Worm (Caenorhabditis elegans) whole organism, young adult: ENCODE measurements around the gene K04E7.1.

Experiments
- B0019.2 ChIP-seq: fragments of 200-800 bp; sonication (Bioruptor generic); conservative IDR thresholded peaks from 2 replicates; pipeline ENCODE4 v1.3.6; 2022; ENCODE audit warnings: missing genetic modification reagents, missing genetic modification characterization, missing compliant biosample characterization
- B0336.3 ChIP-seq: fragments of 200-800 bp; sonication (Bioruptor generic); IDR thresholded peaks from 2 replicates; pipeline ENCODE4 v1.3.6; 2022; ENCODE audit warnings: missing genetic modification characterization, missing compliant biosample characterization
- D2030.7 ChIP-seq: fragments of 200-800 bp; sonication (Bioruptor generic); IDR thresholded peaks from 2 replicates; pipeline ENCODE4 v1.3.6; 2022; ENCODE audit warnings: missing genetic modification reagents, missing genetic modification characterization, missing compliant biosample characterization
- F10E7.11 ChIP-seq: sonication (generic microtip); optimal IDR thresholded peaks from 2 replicates; lab custom pipeline; 2017; ENCODE audit warnings: mild to moderate bottlenecking, missing genetic modification characterization, moderate library complexity, missing compliant biosample characterization
- F57A8.1 ChIP-seq: fragments of 200-800 bp; sonication (Bioruptor generic); optimal IDR thresholded peaks from 2 replicates; lab custom pipeline; 2018; ENCODE audit warnings: mild to moderate bottlenecking, missing genetic modification characterization, moderate library complexity, missing compliant biosample characterization
- K12H6.12 ChIP-seq: fragments of 200-800 bp; sonication (Bioruptor generic); optimal IDR thresholded peaks from 2 replicates; lab custom pipeline; 2018; ENCODE audit warnings: mild to moderate bottlenecking, missing genetic modification characterization, missing compliant biosample characterization
- Y53G8AR.9 ChIP-seq: fragments of 200-800 bp; sonication (Bioruptor generic); conservative IDR thresholded peaks from 2 replicates; pipeline ENCODE4 v1.3.6; 2022; ENCODE audit warnings: missing genetic modification reagents, missing genetic modification characterization, missing compliant biosample characterization
- akir-1 ChIP-seq: fragments of 200-800 bp; sonication (Bioruptor generic); optimal IDR thresholded peaks from 2 replicates; lab custom pipeline; 2018; ENCODE audit warnings: mild to moderate bottlenecking, missing genetic modification characterization, moderate library complexity, missing compliant biosample characterization
- aptf-2 ChIP-seq: fragments of 200-800 bp; sonication (Bioruptor generic); conservative IDR thresholded peaks from 2 replicates; pipeline ENCODE4 v1.3.6; 2022; ENCODE audit warnings: missing genetic modification reagents, missing genetic modification characterization, missing compliant biosample characterization
- atf-7 ChIP-seq: sonication (generic microtip); optimal IDR thresholded peaks from 2 replicates; lab custom pipeline; 2017; ENCODE audit warnings: mild to moderate bottlenecking, missing genetic modification characterization, missing compliant biosample characterization
- attf-5 ChIP-seq: fragments of 200-800 bp; sonication (Bioruptor generic); optimal IDR thresholded peaks from 2 replicates; lab custom pipeline; 2018; ENCODE audit warnings: mild to moderate bottlenecking, missing genetic modification characterization, missing compliant biosample characterization
- attf-6 ChIP-seq: fragments of 200-800 bp; sonication (Bioruptor generic); IDR thresholded peaks from 2 replicates; pipeline ENCODE4 v1.3.6; 2022; ENCODE audit warnings: missing genetic modification reagents, missing genetic modification characterization, missing compliant biosample characterization
- bed-1 ChIP-seq: fragments of 200-800 bp; sonication (Bioruptor generic); IDR thresholded peaks from 2 replicates; pipeline ENCODE4 v1.3.6; 2022; ENCODE audit warnings: missing genetic modification reagents, missing genetic modification characterization, missing compliant biosample characterization
- bed-2 ChIP-seq: fragments of 200-800 bp; sonication (Bioruptor generic); IDR thresholded peaks from 2 replicates; pipeline ENCODE4 v1.3.6; 2022; ENCODE audit warnings: missing genetic modification reagents, missing genetic modification characterization, missing compliant biosample characterization
- ccch-3 ChIP-seq: fragments of 200-800 bp; sonication (Bioruptor generic); optimal IDR thresholded peaks from 2 replicates; lab custom pipeline; 2018; ENCODE audit warnings: mild to moderate bottlenecking, missing genetic modification characterization, missing compliant biosample characterization
- cebp-1 ChIP-seq, 2 experiments: fragments of 200-800 bp in 1 of 2; sonication (Bioruptor generic) in 1 of 2; sonication (generic microtip) in 1 of 2; IDR thresholded peaks in 1 of 2; optimal IDR thresholded peaks in 1 of 2; 2 replicates each; pipeline versions ENCODE4 v1.3.6 to Lab custom; 2017 to 2022; ENCODE audit warnings: missing compliant biosample characterization in 2 of 2, missing genetic modification characterization in 2 of 2, mild to moderate bottlenecking in 1 of 2, missing genetic modification reagents in 1 of 2, moderate library complexity in 1 of 2
- ceh-40 ChIP-seq: fragments of 200-800 bp; sonication (Bioruptor generic); IDR thresholded peaks from 2 replicates; pipeline ENCODE4 v1.3.6; 2022; ENCODE audit warnings: missing genetic modification characterization, missing compliant biosample characterization
- die-1 ChIP-seq: sonication (generic microtip); optimal IDR thresholded peaks from 2 replicates; lab custom pipeline; 2016; ENCODE audit warnings: missing genotype, mild to moderate bottlenecking, missing genetic modification characterization, missing compliant biosample characterization
- dpl-1 ChIP-seq: fragments of 150-350 bp; optimal IDR thresholded peaks from 2 replicates; lab custom pipeline; 2014; ENCODE audit warnings: missing biosample characterization, missing genetic modification reagents, missing genetic modification characterization
- ekl-4 ChIP-seq: fragments of 200-800 bp; sonication (Bioruptor generic); IDR thresholded peaks from 2 replicates; pipeline ENCODE4 v1.3.6; 2022; ENCODE audit warnings: missing genetic modification reagents, missing genetic modification characterization, missing compliant biosample characterization
- ets-4 ChIP-seq: fragments of 200-800 bp; sonication (Bioruptor generic); optimal IDR thresholded peaks from 2 replicates; lab custom pipeline; 2018; ENCODE audit warnings: mild to moderate bottlenecking, missing genetic modification characterization, missing compliant biosample characterization
- gei-17 ChIP-seq: fragments of 200-800 bp; sonication (Bioruptor generic); optimal IDR thresholded peaks from 2 replicates; lab custom pipeline; 2018; ENCODE audit warnings: mild to moderate bottlenecking, missing genetic modification characterization, missing compliant biosample characterization
- hmg-1.2 ChIP-seq: fragments of 200-800 bp; sonication (Bioruptor generic); IDR thresholded peaks from 2 replicates; pipeline ENCODE4 v1.3.6; 2022; ENCODE audit warnings: missing genetic modification reagents, missing genetic modification characterization, missing compliant biosample characterization
- lin-40 ChIP-seq: sonication (generic microtip); optimal IDR thresholded peaks from 2 replicates; lab custom pipeline; 2016; ENCODE audit warnings: missing genetic modification characterization, mild to moderate bottlenecking, missing compliant biosample characterization, missing genotype, missing genetic modification reagents
- lir-1 ChIP-seq: fragments of 200-800 bp; sonication (Bioruptor generic); conservative IDR thresholded peaks from 2 replicates; pipeline ENCODE4 v1.3.6; 2022; ENCODE audit warnings: missing genetic modification reagents, missing genetic modification characterization, missing compliant biosample characterization
- nfya-2 ChIP-seq: fragments of 200-800 bp; sonication (Bioruptor generic); IDR thresholded peaks from 2 replicates; pipeline ENCODE4 v1.3.6; 2022; ENCODE audit warnings: missing genetic modification reagents, missing genetic modification characterization, missing compliant biosample characterization
- nhr-120 ChIP-seq: fragments of 200-800 bp; sonication (Bioruptor generic); IDR thresholded peaks from 2 replicates; pipeline ENCODE4 v1.3.6; 2022; ENCODE audit warnings: missing genetic modification characterization, missing compliant biosample characterization
- nhr-80 ChIP-seq: sonication (generic microtip); optimal IDR thresholded peaks from 2 replicates; lab custom pipeline; 2016; ENCODE audit warnings: missing genetic modification characterization, missing compliant biosample characterization
- pbrm-1 ChIP-seq: fragments of 200-800 bp; sonication (Bioruptor generic); IDR thresholded peaks from 2 replicates; pipeline ENCODE4 v1.3.6; 2022; ENCODE audit warnings: missing genetic modification reagents, missing genetic modification characterization, missing compliant biosample characterization
- rcor-1 ChIP-seq: fragments of 200-800 bp; sonication (Bioruptor generic); IDR thresholded peaks from 2 replicates; pipeline ENCODE4 v1.3.6; 2022; ENCODE audit warnings: missing genetic modification reagents, missing genetic modification characterization, missing compliant biosample characterization
- rec-8 ChIP-seq, 2 experiments: sonication (generic microtip); optimal IDR thresholded peaks; 2 replicates each; lab custom pipeline; 2016; ENCODE audit warnings: mild to moderate bottlenecking in 2 of 2, missing genetic modification characterization in 2 of 2, missing genetic modification reagents in 2 of 2, missing genotype in 2 of 2, missing biosample characterization in 1 of 2, missing compliant biosample characterization in 1 of 2, moderate library complexity in 1 of 2
- sdz-38 ChIP-seq: sonication (generic microtip); optimal IDR thresholded peaks from 2 replicates; lab custom pipeline; 2016; ENCODE audit warnings: missing genotype, missing genetic modification characterization, missing compliant biosample characterization
- snpc-1.1 ChIP-seq: sonication (generic microtip); optimal IDR thresholded peaks from 2 replicates; lab custom pipeline; 2017; ENCODE audit warnings: missing genetic modification characterization, mild to moderate bottlenecking, missing compliant biosample characterization, antibody characterized with exemption, moderate library complexity, missing genotype, missing genetic modification reagents; ENCODE audit not compliant: insufficient read depth
- snpc-3.4 ChIP-seq: sonication (generic microtip); optimal IDR thresholded peaks from 2 replicates; lab custom pipeline; 2017; ENCODE audit warnings: missing genetic modification characterization, mild to moderate bottlenecking, missing compliant biosample characterization, antibody characterized with exemption, moderate library complexity, missing genotype, missing genetic modification reagents
- somi-1 ChIP-seq: fragments of 200-800 bp; sonication (Bioruptor generic); optimal IDR thresholded peaks from 2 replicates; lab custom pipeline; 2018; ENCODE audit warnings: mild to moderate bottlenecking, missing genetic modification characterization, missing compliant biosample characterization
- sptf-2 ChIP-seq: fragments of 200-800 bp; sonication (Bioruptor generic); optimal IDR thresholded peaks from 2 replicates; lab custom pipeline; 2018; ENCODE audit warnings: mild to moderate bottlenecking, missing genetic modification characterization, missing compliant biosample characterization
- unc-130 ChIP-seq: sonication (generic microtip); optimal IDR thresholded peaks from 2 replicates; lab custom pipeline; 2016; ENCODE audit warnings: missing genetic modification reagents, missing genetic modification characterization, missing compliant biosample characterization
- unc-62 ChIP-seq: fragments of 150-350 bp; optimal IDR thresholded peaks from 2 replicates; lab custom pipeline; 2014; ENCODE audit warnings: missing biosample characterization, missing genetic modification reagents, missing genetic modification characterization
- ztf-3 ChIP-seq: fragments of 200-800 bp; sonication (Bioruptor generic); optimal IDR thresholded peaks from 2 replicates; lab custom pipeline; 2018; ENCODE audit warnings: mild to moderate bottlenecking, missing genetic modification characterization, missing compliant biosample characterization

Gene K04E7.1

DNA sequence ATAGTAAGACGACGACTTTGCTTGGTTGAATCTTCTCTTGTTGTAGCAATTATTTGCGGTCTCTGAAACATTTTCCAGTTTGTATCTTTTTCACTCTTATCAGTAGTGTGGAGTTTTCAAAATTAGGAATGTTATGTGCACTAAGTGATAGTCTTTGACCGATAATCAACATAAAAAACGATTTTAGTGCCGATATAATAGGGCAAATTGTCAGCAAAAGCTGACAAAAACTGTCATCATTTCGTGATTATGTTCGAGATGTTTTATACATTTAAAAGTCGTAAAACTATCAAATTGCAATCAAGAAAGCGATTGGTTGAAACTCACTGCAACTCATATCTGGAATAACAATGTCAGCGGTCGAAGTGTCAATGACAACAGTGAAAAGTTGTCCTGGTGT, 16.6 kb upstream of the K04E7.1 start:
- TF ChIP-seq pbrm-1 (GFP tag; lab: Robert Waterston, UW) (no peak), ccch-3 (GFP tag; lab: Kevin White, UChicago) (no peak), nhr-80 (tag; lab: Kevin White, UChicago) (peak; percentile 23), lir-1 (GFP tag; lab: Robert Waterston, UW) (no peak)
- TF ChIP-seq, all 124 proteins: peak for 1

- TF ChIP-seq Y53G8AR.9 (no peak), ztf-3 (GFP tag; lab: Kevin White, UChicago) (no peak), bed-1 (GFP tag; lab: Robert Waterston, UW) (no peak), F57A8.1 (GFP tag; lab: Kevin White, UChicago) (no peak), snpc-1.1 (no peak), F10E7.11 (tag; lab: Kevin White, UChicago) (no peak), akir-1 (no peak), sdz-38 (tag; lab: Kevin White, UChicago) (no peak), K12H6.12 (no peak)
Measured at ce11 chrX:6446564-6446963, 15.3 kb upstream of the K04E7.1 start, which contains the start of gene asp-14. Gene asp-14, minus strand, starts transcription at chrX:6446664.

DNA sequence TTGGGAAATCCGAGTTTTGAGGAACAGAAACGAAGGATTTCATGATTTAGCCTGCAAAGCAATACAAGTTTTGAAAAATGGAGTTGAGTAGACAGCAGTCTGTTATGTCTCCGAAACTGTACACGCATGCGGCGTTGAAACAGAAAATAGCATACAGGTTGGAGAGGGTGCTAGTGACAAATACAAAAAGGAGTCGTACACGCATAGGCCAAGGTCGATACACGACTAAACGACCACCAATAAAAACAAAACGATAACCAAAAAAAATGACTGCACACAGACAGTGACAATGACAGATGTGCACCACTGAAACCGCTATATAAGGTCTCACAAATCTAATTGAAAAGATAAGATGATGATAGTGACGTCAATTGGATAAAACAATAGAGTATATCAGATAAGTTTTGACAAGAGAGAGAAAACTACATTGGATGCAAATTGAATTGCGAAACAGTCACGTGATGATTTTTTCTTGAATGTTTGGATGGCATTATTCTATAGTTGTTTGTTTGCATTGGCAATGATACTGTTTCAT, 12.9 kb upstream of the K04E7.1 start, which contains the start of gene fah-1:
Gene fah-1 (minus strand): TSS at position 51 of the 535 bp plus-strand sequence.
- peak; percentile 69 for TF ChIP-seq lin-40 (tag; lab: Kevin White, UChicago)
- TF ChIP-seq attf-5 (GFP tag; lab: Kevin White, UChicago) = peak; percentile 10
- no peak for TF ChIP-seq Y53G8AR.9
- TF ChIP-seq ekl-4 (GFP tag; lab: Robert Waterston, UW) = no peak
- TF ChIP-seq B0336.3 (GFP tag; lab: Robert Waterston, UW) = 0 out of 2 replicates have a peak, but pooled peaks have one; percentile 28
- 0 out of 2 replicates have a peak, but pooled peaks have one; percentile 50 for TF ChIP-seq nfya-2 (GFP tag; lab: Robert Waterston, UW)
- TF ChIP-seq nhr-120 = no peak
- peak; percentile 81 for TF ChIP-seq nhr-80 (tag; lab: Kevin White, UChicago)
- TF ChIP-seq somi-1 (GFP tag; lab: Kevin White, UChicago) = peak; percentile 39
- TF ChIP-seq unc-62 = peak; percentile 71
- peak; percentile 34 for TF ChIP-seq gei-17 (GFP tag; lab: Kevin White, UChicago)
- peak; percentile 91 for TF ChIP-seq cebp-1 (GFP tag; IDR thresholded peaks at IDR 0.05; lab: Robert Waterston, UW)
- TF ChIP-seq cebp-1 (tag; optimal IDR thresholded peaks at IDR 0.05; lab: Kevin White, UChicago) = peak; percentile 96
- peak; percentile 63 for TF ChIP-seq hmg-1.2
- TF ChIP-seq ets-4 (GFP tag; lab: Kevin White, UChicago) = no peak
- TF ChIP-seq atf-7 (tag; lab: Kevin White, UChicago) = peak; percentile 46
- TF ChIP-seq, all 124 proteins: peak for 11

DNA sequence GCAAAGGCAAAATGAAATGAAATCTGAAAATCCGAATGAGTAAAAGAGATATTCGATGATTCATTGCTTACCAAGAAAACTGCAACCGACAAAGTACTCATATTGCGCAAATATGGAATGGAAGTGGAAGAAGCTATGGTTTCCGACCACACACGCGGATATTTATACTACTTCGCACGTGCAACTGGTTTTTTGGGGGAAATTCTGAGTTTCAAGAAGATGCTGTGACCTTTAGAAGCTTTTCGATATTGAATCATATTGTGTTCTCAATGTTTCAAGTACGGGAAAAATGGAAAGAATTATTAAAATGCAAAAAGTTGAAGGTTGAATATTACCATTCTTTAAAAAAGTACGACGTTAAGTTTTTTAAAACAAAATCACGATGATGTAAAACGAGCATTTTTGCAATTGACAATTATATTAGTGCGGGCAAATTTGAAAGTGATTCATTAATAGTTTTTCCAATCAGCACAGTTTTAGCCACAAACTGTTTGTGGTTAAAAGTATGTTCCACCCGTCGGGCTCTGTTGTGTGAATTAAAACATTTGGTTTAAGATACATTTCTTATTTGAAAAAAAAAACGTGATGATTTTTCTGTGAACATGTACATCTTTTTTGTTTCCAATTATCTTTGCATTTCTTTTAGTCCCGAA, 10.9 kb upstream of the K04E7.1 start, which contains the start of the genes grl-6 and K10C2.6:
Gene grl-6 (minus strand): TSS at position 101 of the 653 bp plus-strand sequence.
Gene K10C2.6 (plus strand): TSS at position 603 of the 653 bp plus-strand sequence.
- no peak for TF ChIP-seq snpc-3.4 (tag; lab: Kevin White, UChicago)
- TF ChIP-seq rcor-1 (GFP tag; lab: Robert Waterston, UW) = no peak
- no peak for TF ChIP-seq nhr-120
- no peak for TF ChIP-seq ceh-40 (GFP tag; lab: Robert Waterston, UW)
- TF ChIP-seq B0019.2 (GFP tag; lab: Robert Waterston, UW) = no peak
- no peak for TF ChIP-seq unc-130 (GFP tag; lab: Kevin White, UChicago)
- TF ChIP-seq sptf-2 = no peak
- TF ChIP-seq die-1 = no peak
- no peak for TF ChIP-seq aptf-2 (GFP tag; lab: Robert Waterston, UW)
- no peak for TF ChIP-seq Y53G8AR.9
- TF ChIP-seq dpl-1 = no peak
- TF ChIP-seq D2030.7 (GFP tag; lab: Robert Waterston, UW) = no peak
- TF ChIP-seq attf-6 (GFP tag; lab: Robert Waterston, UW) = no peak
- no peak for TF ChIP-seq rec-8 (tag; optimal IDR thresholded peaks at IDR 0.05; lab: Kevin White, UChicago)
- TF ChIP-seq bed-2 (GFP tag; lab: Robert Waterston, UW) = no peak
